Worm (Caenorhabditis elegans): ENCODE measurements around the gene ltah-1.1.
A peak's percentile ranks its signal among the peaks of the same experiment; 100 is the strongest.

The ltah-1.1 gene

ce11 chrIV:12279340-12279739, at the start of gene ltah-1.1:
ltah-1.1 (plus strand) TSS chrIV:12279622.
- TF ChIP-seq T22C8.4 (GFP tag; IDR thresholded peaks at IDR 0.05) (no peak), flt-1 (GFP tag; IDR thresholded peaks at IDR 0.05) (no peak), klf-2 (GFP tag; conservative IDR thresholded peaks at IDR 0.05) (no peak), ztf-23 (GFP tag; IDR thresholded peaks at IDR 0.05) (no peak), tab-1 (GFP tag; IDR thresholded peaks at IDR 0.05) (no peak), cog-1 (tag; optimal IDR thresholded peaks at IDR 0.05) (no peak), med-1 (GFP tag; optimal IDR thresholded peaks at IDR 0.05; ENCODE audit: insufficient read depth) (no peak), ztf-29 (GFP tag; IDR thresholded peaks at IDR 0.05) (no peak)

DNA sequence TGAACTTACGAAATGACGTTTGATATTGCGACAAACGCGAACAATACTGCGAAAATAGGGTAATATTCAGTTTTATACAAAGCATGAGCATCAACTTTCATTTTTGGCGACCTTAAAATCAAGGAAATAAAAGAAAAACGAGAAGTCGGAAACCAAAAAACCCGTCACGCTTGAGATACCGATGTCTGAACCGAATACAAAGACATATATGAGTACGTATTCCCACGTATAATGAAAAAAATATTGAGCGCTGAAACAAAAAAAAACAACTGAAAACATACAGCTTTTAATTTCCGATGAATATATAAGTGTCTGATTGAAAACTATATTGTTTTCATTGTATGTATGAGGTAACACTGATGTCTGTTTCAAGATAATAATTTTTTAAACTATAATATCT, 49.7 kb upstream of the ltah-1.1 start, which contains the start of gene sre-18:
Gene sre-18, minus strand, starts transcription at position 101 of the 400 bp plus-strand sequence.
- TF ChIP-seq ztf-23 (GFP tag; IDR thresholded peaks at IDR 0.05), result no peak

DNA sequence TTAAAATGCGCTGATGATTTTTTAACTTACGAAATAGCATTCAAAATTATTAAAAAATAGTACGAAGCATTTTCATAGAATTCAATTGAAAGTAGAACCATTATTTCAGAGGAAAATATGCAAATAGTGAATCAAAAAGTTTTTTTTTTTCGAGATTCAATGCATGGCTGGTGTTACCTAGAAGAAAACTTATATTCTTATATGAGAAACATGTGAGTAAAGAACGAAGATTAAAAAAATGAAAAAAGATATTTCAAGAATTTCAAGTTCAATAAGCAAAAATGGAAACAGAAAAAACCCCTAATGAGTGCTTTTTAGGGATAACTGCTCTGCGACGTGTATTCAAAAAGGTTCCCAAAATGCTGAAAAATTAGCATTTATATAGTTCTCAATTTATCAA, 43.4 kb upstream of the ltah-1.1 start, which contains the start of gene sre-16:
Gene sre-16, minus strand, starts transcription at position 101 of the 400 bp plus-strand sequence.
- TF ChIP-seq cog-1 (tag; optimal IDR thresholded peaks at IDR 0.05) (no peak), med-1 (GFP tag; optimal IDR thresholded peaks at IDR 0.05; ENCODE audit: insufficient read depth) (no peak), ztf-29 (GFP tag; IDR thresholded peaks at IDR 0.05) (no peak), flt-1 (GFP tag; IDR thresholded peaks at IDR 0.05) (no peak), T22C8.4 (GFP tag; IDR thresholded peaks at IDR 0.05) (no peak), ref-1 (GFP tag; conservative IDR thresholded peaks at IDR 0.05) (no peak), ztf-23 (GFP tag; IDR thresholded peaks at IDR 0.05) (no peak), tab-1 (GFP tag; IDR thresholded peaks at IDR 0.05) (no peak), klf-2 (GFP tag; conservative IDR thresholded peaks at IDR 0.05) (no peak)

ce11 chrIV:12238851-12239250, 40.6 kb upstream of the ltah-1.1 start, which contains the start of gene sre-19:
sre-19 (minus strand) TSS chrIV:12238951.
- TF ChIP-seq cog-1 (tag; optimal IDR thresholded peaks at IDR 0.05), result no peak
- TF ChIP-seq tab-1 (GFP tag; IDR thresholded peaks at IDR 0.05), result no peak
- TF ChIP-seq ztf-29 (GFP tag; IDR thresholded peaks at IDR 0.05), result no peak
- TF ChIP-seq ref-1 (GFP tag; conservative IDR thresholded peaks at IDR 0.05), result no peak
- no peak for TF ChIP-seq T22C8.4 (GFP tag; IDR thresholded peaks at IDR 0.05)
- TF ChIP-seq flt-1 (GFP tag; IDR thresholded peaks at IDR 0.05), result no peak

- TF ChIP-seq cog-1 (tag; optimal IDR thresholded peaks at IDR 0.05), result no peak
- TF ChIP-seq ztf-23 (GFP tag; IDR thresholded peaks at IDR 0.05), result no peak
- no peak for TF ChIP-seq ref-1 (GFP tag; conservative IDR thresholded peaks at IDR 0.05)
- no peak for TF ChIP-seq tab-1 (GFP tag; IDR thresholded peaks at IDR 0.05)
- TF ChIP-seq ztf-29 (GFP tag; IDR thresholded peaks at IDR 0.05), result no peak
- no peak for TF ChIP-seq flt-1 (GFP tag; IDR thresholded peaks at IDR 0.05)
- no peak for TF ChIP-seq med-1 (GFP tag; optimal IDR thresholded peaks at IDR 0.05; ENCODE audit: insufficient read depth)
- TF ChIP-seq T22C8.4 (GFP tag; IDR thresholded peaks at IDR 0.05), result no peak
- no peak for TF ChIP-seq klf-2 (GFP tag; conservative IDR thresholded peaks at IDR 0.05)
Observed at ce11 chrIV:12244706-12245105, 34.7 kb upstream of the ltah-1.1 start, which contains the start of gene sre-15. sre-15 (minus strand) TSS chrIV:12244806.

- TF ChIP-seq T22C8.4 (GFP tag; IDR thresholded peaks at IDR 0.05), result no peak
- no peak for TF ChIP-seq ztf-29 (GFP tag; IDR thresholded peaks at IDR 0.05)
Observed at ce11 chrIV:12252579-12252978, 26.8 kb upstream of the ltah-1.1 start, which contains the start of gene dnj-26. dnj-26 (minus strand) TSS chrIV:12252679.

ce11 chrIV:12259161-12259870, 20.1 kb upstream of the ltah-1.1 start, which contains the start of gene Y39C12A.9:
Y39C12A.9 (minus strand) TSS chrIV:12259211.
- no peak for TF ChIP-seq ztf-29 (GFP tag; IDR thresholded peaks at IDR 0.05)
- no peak for TF ChIP-seq T22C8.4 (GFP tag; IDR thresholded peaks at IDR 0.05)
- TF ChIP-seq cog-1 (tag; optimal IDR thresholded peaks at IDR 0.05), result no peak
- no peak for TF ChIP-seq klf-2 (GFP tag; conservative IDR thresholded peaks at IDR 0.05)
- no peak for TF ChIP-seq tab-1 (GFP tag; IDR thresholded peaks at IDR 0.05)
- no peak for TF ChIP-seq med-1 (GFP tag; optimal IDR thresholded peaks at IDR 0.05; ENCODE audit: insufficient read depth)

DNA sequence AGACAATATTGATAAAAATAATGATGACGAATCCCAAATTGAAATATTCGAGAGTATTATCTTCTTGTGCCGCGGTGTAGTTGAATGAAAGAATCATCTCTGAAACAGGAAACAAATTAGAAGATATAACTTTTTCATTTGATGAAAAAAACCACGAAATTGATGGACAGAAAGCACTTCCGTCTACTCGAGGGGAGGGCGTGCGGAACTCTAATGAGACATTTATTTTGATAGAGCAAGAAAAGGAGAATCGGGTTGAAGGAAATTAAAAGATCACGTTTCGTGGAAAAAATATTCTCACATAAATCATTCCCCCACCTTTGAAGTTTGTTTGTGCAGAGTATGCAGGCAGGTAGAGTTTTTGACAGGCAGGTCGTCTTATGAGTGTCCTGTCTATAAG, 18.1 kb upstream of the ltah-1.1 start, which contains the start of gene sre-14:
Gene sre-14, minus strand, starts transcription at position 101 of the 400 bp plus-strand sequence.
- TF ChIP-seq tab-1 (GFP tag; IDR thresholded peaks at IDR 0.05) (no peak), med-1 (GFP tag; optimal IDR thresholded peaks at IDR 0.05; ENCODE audit: insufficient read depth) (no peak), flt-1 (GFP tag; IDR thresholded peaks at IDR 0.05) (no peak), ztf-23 (GFP tag; IDR thresholded peaks at IDR 0.05) (no peak), T22C8.4 (GFP tag; IDR thresholded peaks at IDR 0.05) (no peak), ref-1 (GFP tag; conservative IDR thresholded peaks at IDR 0.05) (no peak), ztf-29 (GFP tag; IDR thresholded peaks at IDR 0.05) (no peak), klf-2 (GFP tag; conservative IDR thresholded peaks at IDR 0.05) (no peak), cog-1 (tag; optimal IDR thresholded peaks at IDR 0.05) (no peak)

DNA sequence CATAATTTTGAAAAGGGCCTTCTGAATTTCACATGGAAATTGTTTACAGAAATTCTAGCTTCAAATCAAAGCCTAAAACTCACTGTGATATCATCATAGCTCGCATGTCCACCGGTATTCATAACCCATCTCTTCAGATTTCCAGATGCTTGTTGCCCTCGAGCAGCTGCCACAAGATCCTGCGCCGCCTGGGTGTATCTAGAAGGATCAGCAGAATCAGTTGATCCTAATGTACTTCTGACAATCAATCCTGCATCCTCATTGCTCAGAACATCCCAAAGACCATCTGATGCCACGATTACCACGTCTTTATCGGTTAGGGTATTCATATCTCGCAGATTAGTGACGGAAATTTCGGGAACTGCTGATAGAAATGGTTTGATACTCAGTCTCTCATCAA, 13.5 kb upstream of the ltah-1.1 start:
- TF ChIP-seq flt-1 (GFP tag; IDR thresholded peaks at IDR 0.05) (no peak), klf-2 (GFP tag; conservative IDR thresholded peaks at IDR 0.05) (no peak)

ce11 chrIV:12268272-12269045, 11.0 kb upstream of the ltah-1.1 start, which contains the start of the genes ppm-1.H and rpl-34:
ppm-1.H (minus strand) TSS chrIV:12268322.
rpl-34 (plus strand) TSS chrIV:12268995.
- TF ChIP-seq flt-1 (GFP tag; IDR thresholded peaks at IDR 0.05) (no peak; the same call in none of the 2 replicates), ref-1 (GFP tag; conservative IDR thresholded peaks at IDR 0.05) (no peak), tab-1 (GFP tag; IDR thresholded peaks at IDR 0.05) (no peak), med-1 (GFP tag; optimal IDR thresholded peaks at IDR 0.05; ENCODE audit: insufficient read depth) (no peak), ztf-29 (GFP tag; IDR thresholded peaks at IDR 0.05) (peak; percentile 53; the same call in 1 of the 2 replicates), klf-2 (GFP tag; conservative IDR thresholded peaks at IDR 0.05) (no peak), ztf-23 (GFP tag; IDR thresholded peaks at IDR 0.05) (peak; percentile 61; the same call in 1 of the 2 replicates), T22C8.4 (GFP tag; IDR thresholded peaks at IDR 0.05) (0 out of 2 replicates have a peak, but pooled peaks have one; percentile 20), cog-1 (tag; optimal IDR thresholded peaks at IDR 0.05) (peak; percentile 37)
